Fruit fly (Drosophila melanogaster): Measurements from ENCODE around the gene Ir7g.

- TF ChIP-seq Myc (optimal IDR thresholded peaks at IDR 0.05) (no peak), psq (optimal IDR thresholded peaks at IDR 0.05) (no peak), h (optimal IDR thresholded peaks at IDR 0.05) (no peak), insv (optimal IDR thresholded peaks at IDR 0.05) (no peak), ttk (optimal IDR thresholded peaks at IDR 0.05) (no peak)
These were observed 25.0 kb downstream of the Ir7g start for dm6 chrX:7909482-7909881.
